Worm (Caenorhabditis elegans): ENCODE results near the gene Y57G11B.3.
A peak's percentile ranks its signal among the peaks of the same experiment; 100 is the strongest.

Y57G11B.3 gene

ce11 chrIV:14594249-14594648 is 20.1 kb upstream of the Y57G11B.3 start (continued):
- TF ChIP-seq lin-40 (tag; optimal IDR thresholded peaks at IDR 0.05) (peak; percentile 94), nhr-80 (tag; optimal IDR thresholded peaks at IDR 0.05) (peak; percentile 100), F55B11.4 (tag; optimal IDR thresholded peaks at IDR 0.05; ENCODE audit: borderline replicate concordance, insufficient read depth) (no peak), ztf-3 (GFP tag; optimal IDR thresholded peaks at IDR 0.05) (peak; percentile 44), Y67H2A.10 (GFP tag; conservative IDR thresholded peaks at IDR 0.05) (no peak), F22D6.2 (tag; optimal IDR thresholded peaks at IDR 0.05) (peak; percentile 80), snpc-4 (GFP tag; optimal IDR thresholded peaks at IDR 0.05) (no peak), snpc-4 (tag; optimal IDR thresholded peaks at IDR 0.05) (peak in 3 of 4 experiments; percentile 8 to 55 (median 48)), nhr-120 (GFP tag; IDR thresholded peaks at IDR 0.05) (no peak), lsl-1 (GFP tag; optimal IDR thresholded peaks at IDR 0.05) (no peak), tbp1 (GFP tag; optimal IDR thresholded peaks at IDR 0.05) (peak; percentile 46), B0035.1 (tag; optimal IDR thresholded peaks at IDR 0.05) (no peak), atf-7 (tag; optimal IDR thresholded peaks at IDR 0.05) (peak; percentile 95)

- TF ChIP-seq zfh-2 (GFP tag; conservative IDR thresholded peaks at IDR 0.05) (no peak), lin-40 (tag; optimal IDR thresholded peaks at IDR 0.05) (no peak), Y56A3A.18 (GFP tag; IDR thresholded peaks at IDR 0.05) (no peak), C17E4.6 (GFP tag; IDR thresholded peaks at IDR 0.05) (no peak), mes-4 (tag; optimal IDR thresholded peaks at IDR 0.05) (no peak), egrh-3 (GFP tag; IDR thresholded peaks at IDR 0.05) (no peak), cebp-2 (GFP tag; IDR thresholded peaks at IDR 0.05) (no peak), ztf-26 (tag; optimal IDR thresholded peaks at IDR 0.05) (no peak)
These were observed 13.4 kb upstream of the Y57G11B.3 start for ce11 chrIV:14587589-14587988.

- no peak for TF ChIP-seq ztf-3 (GFP tag; optimal IDR thresholded peaks at IDR 0.05)
- no peak for TF ChIP-seq mes-4 (tag; optimal IDR thresholded peaks at IDR 0.05)
- TF ChIP-seq Y53F4B.3 (GFP tag; IDR thresholded peaks at IDR 0.05): no peak
- TF ChIP-seq T26A5.8 (tag; optimal IDR thresholded peaks at IDR 0.05): no peak
- TF ChIP-seq snpc-1.1 (tag; optimal IDR thresholded peaks at IDR 0.05; ENCODE audit: insufficient read depth): peak; percentile 5
- TF ChIP-seq aptf-2 (GFP tag; conservative IDR thresholded peaks at IDR 0.05): no peak
- TF ChIP-seq hmg-20 (GFP tag; IDR thresholded peaks at IDR 0.05): no peak
- TF ChIP-seq snpc-1.3 (tag; optimal IDR thresholded peaks at IDR 0.05; ENCODE audit: insufficient read depth): no peak
- no peak for TF ChIP-seq cebp-2 (GFP tag; IDR thresholded peaks at IDR 0.05)
- no peak for TF ChIP-seq ekl-4 (GFP tag; IDR thresholded peaks at IDR 0.05)
- TF ChIP-seq snpc-4 (GFP tag; optimal IDR thresholded peaks at IDR 0.05): peak; percentile 64
- TF ChIP-seq snpc-4 (tag; optimal IDR thresholded peaks at IDR 0.05): peak in 2 of 4 experiments; percentile 70 to 84
- TF ChIP-seq lin-26 (GFP tag; IDR thresholded peaks at IDR 0.05): no peak
- no peak for TF ChIP-seq nfya-2 (GFP tag; IDR thresholded peaks at IDR 0.05)
- TF ChIP-seq attf-6 (GFP tag; IDR thresholded peaks at IDR 0.05): peak; percentile 71
- TF ChIP-seq lin-35 (GFP tag; optimal IDR thresholded peaks at IDR 0.05): no peak
- no peak for TF ChIP-seq attf-5 (GFP tag; optimal IDR thresholded peaks at IDR 0.05)
- TF ChIP-seq lir-1 (GFP tag; conservative IDR thresholded peaks at IDR 0.05): no peak
These were observed 12.6 kb upstream of the Y57G11B.3 start for ce11 chrIV:14586759-14587158.

- TF ChIP-seq lsy-27 (tag; optimal IDR thresholded peaks at IDR 0.05; ENCODE audit: borderline replicate concordance, insufficient read depth): no peak
- no peak for TF ChIP-seq attf-5 (GFP tag; optimal IDR thresholded peaks at IDR 0.05)
- no peak for TF ChIP-seq zim-3 (tag; optimal IDR thresholded peaks at IDR 0.05)
- no peak for TF ChIP-seq ceh-79 (tag; optimal IDR thresholded peaks at IDR 0.05)
These were observed 6.8 kb upstream of the Y57G11B.3 start, which contains the start of gene irld-18 for ce11 chrIV:14580939-14581338. Gene irld-18, minus strand, starts transcription at chrIV:14581039.
